Worm (Caenorhabditis elegans) whole organism, young adult: ENCODE data around the gene srsx-24.

Experiments
- B0019.2 ChIP-seq: fragments of 200-800 bp; sonication (Bioruptor generic); conservative IDR thresholded peaks from 2 replicates; pipeline ENCODE4 v1.3.6; 2022; ENCODE audit warnings: missing genetic modification reagents, missing genetic modification characterization, missing compliant biosample characterization
- C06A6.2 ChIP-seq: fragments of 200-800 bp; sonication (Bioruptor generic); conservative IDR thresholded peaks from 2 replicates; pipeline ENCODE4 v1.3.6; 2022; ENCODE audit warnings: missing genetic modification characterization, missing compliant biosample characterization
- F57A8.1 ChIP-seq: fragments of 200-800 bp; sonication (Bioruptor generic); optimal IDR thresholded peaks from 2 replicates; lab custom pipeline; 2018; ENCODE audit warnings: mild to moderate bottlenecking, missing genetic modification characterization, moderate library complexity, missing compliant biosample characterization
- Y56A3A.18 ChIP-seq: fragments of 200-800 bp; sonication (Bioruptor generic); IDR thresholded peaks from 2 replicates; pipeline ENCODE4 v1.3.6; 2022; ENCODE audit warnings: missing genetic modification reagents, missing genetic modification characterization, missing compliant biosample characterization
- ceh-40 ChIP-seq: fragments of 200-800 bp; sonication (Bioruptor generic); IDR thresholded peaks from 2 replicates; pipeline ENCODE4 v1.3.6; 2022; ENCODE audit warnings: missing genetic modification characterization, missing compliant biosample characterization
- hsf-1 ChIP-seq: fragments of 200-800 bp; sonication (Bioruptor generic); IDR thresholded peaks from 2 replicates; pipeline ENCODE4 v1.3.6; 2022; ENCODE audit warnings: missing genetic modification reagents, missing genetic modification characterization, missing compliant biosample characterization
- lin-40 ChIP-seq: sonication (generic microtip); optimal IDR thresholded peaks from 2 replicates; lab custom pipeline; 2016; ENCODE audit warnings: missing genetic modification characterization, mild to moderate bottlenecking, missing compliant biosample characterization, missing genotype, missing genetic modification reagents
- nfya-2 ChIP-seq: fragments of 200-800 bp; sonication (Bioruptor generic); IDR thresholded peaks from 2 replicates; pipeline ENCODE4 v1.3.6; 2022; ENCODE audit warnings: missing genetic modification reagents, missing genetic modification characterization, missing compliant biosample characterization
- pha-4 ChIP-seq: fragments of 150-350 bp; sonication (generic microtip); optimal IDR thresholded peaks from 2 replicates; lab custom pipeline; 2014; ENCODE audit warnings: missing biosample characterization, missing genetic modification reagents, missing genetic modification characterization
- sea-2 ChIP-seq: fragments of 200-800 bp; sonication (Bioruptor generic); IDR thresholded peaks from 2 replicates; pipeline ENCODE4 v1.3.6; 2022; ENCODE audit warnings: missing genetic modification characterization, missing compliant biosample characterization
- snpc-1.3 ChIP-seq: sonication (generic microtip); optimal IDR thresholded peaks from 2 replicates; lab custom pipeline; 2017; ENCODE audit warnings: missing genetic modification characterization, mild to moderate bottlenecking, missing compliant biosample characterization, antibody characterized with exemption, moderate library complexity, missing genotype, missing genetic modification reagents; ENCODE audit not compliant: insufficient read depth
- snpc-4 ChIP-seq, 5 experiments: fragments of 150-350 bp in 1 of 5; sonication (generic microtip) in 4 of 5; optimal IDR thresholded peaks; 2 replicates each; lab custom pipeline; 2014 to 2018; ENCODE audit warnings: missing genetic modification characterization in 5 of 5, missing biosample characterization in 3 of 5, antibody characterized with exemption in 2 of 5, mild to moderate bottlenecking in 2 of 5, missing compliant biosample characterization in 2 of 5, missing genotype in 2 of 5, moderate library complexity in 2 of 5, missing genetic modification reagents in 1 of 5
- tbp1 ChIP-seq: fragments of 200-800 bp; sonication (Bioruptor generic); optimal IDR thresholded peaks from 2 replicates; lab custom pipeline; 2018; ENCODE audit warnings: mild to moderate bottlenecking, missing genetic modification characterization, missing compliant biosample characterization
- zim-3 ChIP-seq: sonication (generic microtip); optimal IDR thresholded peaks from 2 replicates; lab custom pipeline; 2017; ENCODE audit warnings: mild to moderate bottlenecking, missing genetic modification characterization, moderate library complexity, missing compliant biosample characterization

Gene srsx-24

DNA sequence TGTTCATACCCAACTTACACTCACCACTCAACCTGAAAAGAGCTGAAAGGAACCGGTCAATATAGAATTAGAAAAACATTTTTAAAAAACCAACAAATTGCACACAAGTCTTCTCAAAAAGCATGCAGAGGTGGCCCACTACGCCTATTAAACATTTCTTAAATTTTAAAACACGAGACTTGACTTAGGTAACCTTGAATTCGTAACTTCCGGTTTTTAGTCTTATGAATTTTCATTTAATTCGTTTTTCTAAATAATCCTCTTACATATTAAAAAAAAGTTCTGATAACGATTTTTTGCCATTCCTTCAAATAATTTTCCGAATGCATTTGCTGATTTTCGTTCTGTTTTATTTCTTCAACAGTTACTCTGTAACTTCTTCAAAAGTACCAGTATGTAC lies 51.2 kb downstream of the srsx-24 start, which contains the start of gene clec-7:
clec-7 (plus strand) TSS at position 301 of the 400 bp plus-strand sequence.
- TF ChIP-seq B0019.2: no peak
- TF ChIP-seq pha-4 (tag; lab: Kevin White, UChicago): no peak
- no peak for TF ChIP-seq zim-3 (tag; lab: Kevin White, UChicago)
- TF ChIP-seq snpc-1.3 (tag; lab: Kevin White, UChicago): no peak
- no peak for TF ChIP-seq F57A8.1 (GFP tag; lab: Kevin White, UChicago)
- no peak for TF ChIP-seq lin-40
- TF ChIP-seq ceh-40: no peak
- TF ChIP-seq tbp1 (GFP tag; lab: Kevin White, UChicago): no peak
- no peak for TF ChIP-seq C06A6.2
- no peak for TF ChIP-seq Y56A3A.18 (GFP tag; lab: Robert Waterston, UW)
- no peak for TF ChIP-seq nfya-2 (GFP tag; lab: Robert Waterston, UW)
- TF ChIP-seq snpc-4 (GFP tag; optimal IDR thresholded peaks at IDR 0.05; lab: Kevin White, UChicago): no peak
- no peak for TF ChIP-seq snpc-4 (tag; optimal IDR thresholded peaks at IDR 0.05; lab: Kevin White, UChicago)
- TF ChIP-seq sea-2 (GFP tag; lab: Robert Waterston, UW): no peak
- no peak for TF ChIP-seq hsf-1 (GFP tag; lab: Robert Waterston, UW)
